Fruit fly (Drosophila melanogaster) whole organism, embryonic: ENCODE measurements around the gene CG14329.

Source experiments
- Awh ChIP-seq: fragments of 200-800 bp; sonication (Bioruptor generic); IDR thresholded peaks from 2 replicates; pipeline ENCODE4, ENCODE4 v1.3.6; 2022; ENCODE audit warnings: missing biosample characterization, missing genetic modification characterization
- CG17612 ChIP-seq: fragments of 200-800 bp; sonication (Bioruptor generic); IDR thresholded peaks from 2 replicates; pipeline ENCODE4 v1.3.6; 2022; ENCODE audit warnings: missing biosample characterization, missing genetic modification characterization
- Dp ChIP-seq: fragments of 200-800 bp; sonication (Bioruptor generic); optimal IDR thresholded peaks from 2 replicates; lab custom pipeline; 2018; ENCODE audit warnings: missing biosample characterization, mild to moderate bottlenecking, missing genetic modification characterization, moderate library complexity
- HLH54F ChIP-seq: fragments of 200-800 bp; sonication (Bioruptor generic); optimal IDR thresholded peaks from 3 replicates; lab custom pipeline; 2016; ENCODE audit warnings: missing biosample characterization, missing genetic modification characterization
- Lhr ChIP-seq: fragments of 200-800 bp; sonication (Bioruptor generic); optimal IDR thresholded peaks from 3 replicates; lab custom pipeline; 2017; ENCODE audit warnings: mild to moderate bottlenecking, missing biosample characterization, missing genetic modification reagents, missing genetic modification characterization
- h ChIP-seq: fragments of >200 bp; optimal IDR thresholded peaks from 2 replicates; lab custom pipeline; 2017
- mld ChIP-seq: fragments of 200-800 bp; sonication (Bioruptor generic); IDR thresholded peaks from 3 replicates; pipeline ENCODE4 v1.3.6; 2022; ENCODE audit warnings: missing biosample characterization, missing genetic modification characterization; ENCODE audit not compliant: partially characterized antibody

dm6 chr3R:17611411-17611810, 2.3 kb downstream of the CG14329 start, which contains the start of gene Edg91:
- TF ChIP-seq Awh (GFP tag; lab: Robert Waterston, UW) (no peak), Lhr (no peak), Dp (no peak), CG17612 (GFP tag; lab: Robert Waterston, UW) (no peak), HLH54F (GFP tag; lab: Kevin White, UChicago) (no peak), mld (GFP tag; lab: Robert Waterston, UW) (no peak), h (no peak)
